Worm (Caenorhabditis elegans) whole organism, late embryonic: ENCODE measurements around the gene gpa-5.

Experiments used
- K09A11.1 ChIP-seq: sonication (generic microtip); optimal IDR thresholded peaks from 2 replicates; lab custom pipeline; 2017; ENCODE audit warnings: antibody characterized with exemption, mild to moderate bottlenecking, missing genetic modification characterization, missing compliant biosample characterization; ENCODE audit not compliant: insufficient read depth
- ama-1 ChIP-seq: fragments of 150-350 bp; optimal IDR thresholded peaks from 2 replicates; lab custom pipeline; 2014
- nhr-11 ChIP-seq: fragments of 150-350 bp; optimal IDR thresholded peaks from 2 replicates; lab custom pipeline; 2014; ENCODE audit warnings: missing biosample characterization, missing genetic modification characterization

- TF ChIP-seq nhr-11 (tag; lab: Kevin White, UChicago), result no peak
- no peak for TF ChIP-seq K09A11.1
- no peak for TF ChIP-seq ama-1 (lab: Kevin White, UChicago)
Measured at ce11 chrX:2085494-2085893, 35.4 kb downstream of the gpa-5 start.
